Fruit fly (Drosophila melanogaster): Measurements from ENCODE around the gene CG31674.
A peak's percentile ranks its signal among the peaks of the same experiment; 100 is the strongest.

CG31674 gene

DNA sequence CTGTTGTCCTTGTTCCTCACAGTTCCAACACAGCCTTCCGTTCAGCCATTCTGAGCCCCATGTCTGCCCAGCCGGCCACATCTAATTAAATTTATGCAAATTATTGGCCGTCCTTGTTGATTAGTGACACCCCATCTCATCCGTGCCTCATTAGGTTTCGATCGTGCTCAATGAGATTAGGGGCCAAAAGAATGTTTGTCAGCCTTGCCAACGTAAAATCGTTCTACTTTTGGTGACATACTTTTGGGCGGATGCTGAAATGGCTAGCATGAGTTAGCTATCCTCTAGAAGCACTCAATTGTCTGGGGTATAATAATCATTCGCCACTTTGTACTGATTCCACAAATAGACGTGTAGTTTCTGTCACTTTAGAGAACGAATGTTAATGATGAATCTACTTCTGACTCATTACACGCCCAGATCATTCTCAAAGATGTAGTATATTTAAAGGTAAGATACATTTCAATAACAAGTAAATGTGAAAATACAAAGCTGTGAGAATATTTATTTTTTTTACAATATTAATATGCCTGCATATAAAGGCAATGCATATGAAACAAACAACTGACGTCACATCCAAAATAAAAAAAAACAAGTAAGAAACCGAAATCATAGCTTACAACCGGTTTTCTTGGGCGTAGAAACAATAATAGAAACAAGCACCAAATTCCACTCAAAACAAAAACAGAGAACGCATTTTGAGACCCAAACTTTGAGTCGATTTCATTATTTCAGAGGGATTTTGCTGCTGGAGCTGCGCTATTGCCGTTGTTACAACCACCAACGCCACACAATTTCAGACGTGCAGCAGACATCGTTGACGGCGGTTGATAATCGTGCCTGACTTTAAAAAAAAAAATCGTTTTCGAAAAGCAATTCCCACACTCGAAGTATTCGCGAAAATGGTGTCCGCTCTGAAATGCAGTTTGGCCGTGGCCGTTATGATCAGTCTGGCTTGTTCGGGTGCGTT, 27.6 kb downstream of the CG31674 start, which contains the start of gene bero (continued):
- TF ChIP-seq CG8290 (GFP tag; optimal IDR thresholded peaks at IDR 0.05) (no peak), CG8290 (tag; optimal IDR thresholded peaks at IDR 0.05) (peak in 1 of 2 experiments; percentile 63), stwl (tag; optimal IDR thresholded peaks at IDR 0.05) (peak; percentile 19), CG16813 (GFP tag; IDR thresholded peaks at IDR 0.05; ENCODE audit: partially characterized antibody) (no peak), Adf1 (GFP tag; IDR thresholded peaks at IDR 0.05) (0 out of 2 replicates have a peak, but pooled peaks have one; percentile 14), Dip3 (GFP tag; optimal IDR thresholded peaks at IDR 0.05) (no peak), pho (GFP tag; optimal IDR thresholded peaks at IDR 0.05) (no peak), dati (GFP tag; IDR thresholded peaks at IDR 0.05) (no peak), MTF-1 (GFP tag; optimal IDR thresholded peaks at IDR 0.05; ENCODE audit: borderline replicate concordance) (no peak), Opbp (GFP tag; IDR thresholded peaks at IDR 0.05; ENCODE audit: partially characterized antibody) (peak; percentile 29; the same call in 1 of the 3 replicates), Stat92E (GFP tag; optimal IDR thresholded peaks at IDR 0.05) (peak in 1 of 3 experiments; percentile 20), B-H2 (GFP tag; optimal IDR thresholded peaks at IDR 0.05) (no peak), nmo (GFP tag; optimal IDR thresholded peaks at IDR 0.05) (no peak), CG8944 (GFP tag; optimal IDR thresholded peaks at IDR 0.05) (no peak), CG11085 (GFP tag; IDR thresholded peaks at IDR 0.05) (no peak), sob (GFP tag; IDR thresholded peaks at IDR 0.05) (peak; percentile 17; the same call in 1 of the 2 replicates), her (GFP tag; optimal IDR thresholded peaks at IDR 0.05) (peak; percentile 14), rib (GFP tag; IDR thresholded peaks at IDR 0.05) (peak; percentile 58; the same call in 1 of the 2 replicates), CG4707 (GFP tag; optimal IDR thresholded peaks at IDR 0.05) (peak; percentile 5), slbo (GFP tag; IDR thresholded peaks at IDR 0.05) (peak; percentile 36; the same call in 1 of the 2 replicates), dm (GFP tag; optimal IDR thresholded peaks at IDR 0.05) (no peak), CG15269 (tag; optimal IDR thresholded peaks at IDR 0.05) (peak; percentile 3), phol (tag; optimal IDR thresholded peaks at IDR 0.05) (no peak), CG7963 (GFP tag; IDR thresholded peaks at IDR 0.05; ENCODE audit: partially characterized antibody) (0 out of 3 replicates have a peak, but pooled peaks have one; percentile 46), CG12769 (tag; optimal IDR thresholded peaks at IDR 0.05) (peak; percentile 52), CG2202 (tag; optimal IDR thresholded peaks at IDR 0.05) (no peak), pan (optimal IDR thresholded peaks at IDR 0.05) (no peak), pan (GFP tag; optimal IDR thresholded peaks at IDR 0.05 in 1 of 2, IDR thresholded peaks at IDR 0.05 in 1 of 2) (peak in 1 of 2 experiments; percentile 19), Meics (GFP tag; optimal IDR thresholded peaks at IDR 0.05) (peak; percentile 17), Asciz (GFP tag; optimal IDR thresholded peaks at IDR 0.05) (no peak), CG9215 (GFP tag; IDR thresholded peaks at IDR 0.05) (peak; percentile 79), HLH4C (GFP tag; IDR thresholded peaks at IDR 0.05; ENCODE audit: partially characterized antibody) (0 out of 3 replicates have a peak, but pooled peaks have one; percentile 18), Side (GFP tag; optimal IDR thresholded peaks at IDR 0.05) (peak; percentile 22), amos (GFP tag; IDR thresholded peaks at IDR 0.05; ENCODE audit: partially characterized antibody) (peak; percentile 41; the same call in 1 of the 2 replicates), toy (GFP tag; IDR thresholded peaks at IDR 0.05) (no peak), kni (GFP tag; optimal IDR thresholded peaks at IDR 0.05) (peak; percentile 49), ci (GFP tag; IDR thresholded peaks at IDR 0.05) (peak; percentile 60; the same call in 2 of the 3 replicates), Hr51 (GFP tag; optimal IDR thresholded peaks at IDR 0.05) (peak in 1 of 2 experiments; percentile 13), tio (GFP tag; optimal IDR thresholded peaks at IDR 0.05) (no peak), pnt (GFP tag; optimal IDR thresholded peaks at IDR 0.05) (no peak), chm (GFP tag; IDR thresholded peaks at IDR 0.05) (peak; percentile 56; the same call in 1 of the 2 replicates)

All from whole organism, embryonic.